Worm (Caenorhabditis elegans): ENCODE measurements around the gene Y37E11B.7.

The Y37E11B.7 gene

ce11 chrIV:3608547-3609222, 8.7 kb upstream of the Y37E11B.7 start:
- TF ChIP-seq ztf-23 (GFP tag; IDR thresholded peaks at IDR 0.05) (no peak), med-1 (GFP tag; optimal IDR thresholded peaks at IDR 0.05; ENCODE audit: insufficient read depth) (no peak), T22C8.4 (GFP tag; IDR thresholded peaks at IDR 0.05) (no peak), klf-2 (GFP tag; conservative IDR thresholded peaks at IDR 0.05) (no peak), ztf-29 (GFP tag; IDR thresholded peaks at IDR 0.05) (no peak), flt-1 (GFP tag; IDR thresholded peaks at IDR 0.05) (no peak), ref-1 (GFP tag; conservative IDR thresholded peaks at IDR 0.05) (no peak), cog-1 (tag; optimal IDR thresholded peaks at IDR 0.05) (no peak)

- no peak for TF ChIP-seq tab-1 (GFP tag; IDR thresholded peaks at IDR 0.05)
- TF ChIP-seq flt-1 (GFP tag; IDR thresholded peaks at IDR 0.05) = no peak
- no peak for TF ChIP-seq cog-1 (tag; optimal IDR thresholded peaks at IDR 0.05)
- no peak for TF ChIP-seq med-1 (GFP tag; optimal IDR thresholded peaks at IDR 0.05; ENCODE audit: insufficient read depth)
- no peak for TF ChIP-seq klf-2 (GFP tag; conservative IDR thresholded peaks at IDR 0.05)
- TF ChIP-seq ref-1 (GFP tag; conservative IDR thresholded peaks at IDR 0.05) = no peak
- TF ChIP-seq ztf-23 (GFP tag; IDR thresholded peaks at IDR 0.05) = no peak
- no peak for TF ChIP-seq ztf-29 (GFP tag; IDR thresholded peaks at IDR 0.05)
- no peak for TF ChIP-seq T22C8.4 (GFP tag; IDR thresholded peaks at IDR 0.05)
Measured at ce11 chrIV:3606285-3606834, 6.4 kb upstream of the Y37E11B.7 start, which contains the start of the genes Y37E11B.10 and kgb-2. Gene Y37E11B.10 (minus strand): TSS chrIV:3606466. Gene kgb-2 (plus strand): TSS chrIV:3606784.

DNA sequence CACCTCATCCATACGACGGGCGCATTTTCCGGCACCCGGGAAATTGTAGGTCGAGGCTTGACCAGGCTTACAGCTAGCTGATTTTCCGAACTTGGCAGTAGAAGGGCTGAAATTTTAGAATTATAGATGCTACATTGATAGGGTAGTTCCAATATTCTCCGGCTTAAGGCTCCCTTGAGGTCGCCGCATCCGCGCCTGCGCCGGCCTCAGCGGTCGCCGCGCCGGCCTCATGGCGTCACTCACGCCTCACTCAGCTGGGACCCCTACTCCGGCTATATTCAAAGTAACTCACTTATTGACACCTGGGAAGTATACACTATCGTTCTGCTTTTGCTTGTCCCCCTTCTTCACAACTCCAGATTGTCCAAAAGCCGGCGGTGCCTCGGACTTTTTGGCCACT, 4.1 kb upstream of the Y37E11B.7 start:
- TF ChIP-seq tab-1 (GFP tag; IDR thresholded peaks at IDR 0.05) (no peak), ztf-29 (GFP tag; IDR thresholded peaks at IDR 0.05) (no peak), med-1 (GFP tag; optimal IDR thresholded peaks at IDR 0.05; ENCODE audit: insufficient read depth) (no peak), ref-1 (GFP tag; conservative IDR thresholded peaks at IDR 0.05) (no peak), ztf-23 (GFP tag; IDR thresholded peaks at IDR 0.05) (no peak), T22C8.4 (GFP tag; IDR thresholded peaks at IDR 0.05) (no peak), cog-1 (tag; optimal IDR thresholded peaks at IDR 0.05) (no peak), flt-1 (GFP tag; IDR thresholded peaks at IDR 0.05) (no peak), klf-2 (GFP tag; conservative IDR thresholded peaks at IDR 0.05) (no peak)

- TF ChIP-seq T22C8.4 (GFP tag; IDR thresholded peaks at IDR 0.05) (no peak), tab-1 (GFP tag; IDR thresholded peaks at IDR 0.05) (no peak), ref-1 (GFP tag; conservative IDR thresholded peaks at IDR 0.05) (no peak), ztf-29 (GFP tag; IDR thresholded peaks at IDR 0.05) (no peak), flt-1 (GFP tag; IDR thresholded peaks at IDR 0.05) (no peak), med-1 (GFP tag; optimal IDR thresholded peaks at IDR 0.05; ENCODE audit: insufficient read depth) (no peak), cog-1 (tag; optimal IDR thresholded peaks at IDR 0.05) (no peak), klf-2 (GFP tag; conservative IDR thresholded peaks at IDR 0.05) (no peak), ztf-23 (GFP tag; IDR thresholded peaks at IDR 0.05) (no peak)
Measured at ce11 chrIV:3601846-3602245, 1.9 kb upstream of the Y37E11B.7 start.

DNA sequence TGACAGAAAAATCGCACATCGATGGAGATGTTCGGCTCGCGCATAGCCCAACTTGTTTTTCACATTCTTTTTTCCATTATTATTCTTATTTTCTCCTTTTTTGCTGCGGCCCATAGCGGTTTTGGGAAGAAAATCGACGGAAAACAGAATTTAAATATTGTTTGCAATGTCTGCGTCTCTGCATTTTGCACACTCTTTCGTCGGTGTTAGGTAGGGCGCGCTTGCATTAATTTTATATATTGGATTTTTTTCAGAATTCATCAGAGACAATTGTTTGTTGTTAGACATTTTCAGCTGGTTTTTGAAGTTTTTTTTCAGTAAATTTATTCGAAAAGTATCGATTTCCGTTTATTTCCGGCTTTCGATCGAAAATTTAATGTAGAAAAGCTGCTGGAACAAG, 838 bp downstream of the Y37E11B.7 start, which contains the start of gene Y37E11B.6:
Gene Y37E11B.6 (minus strand): TSS at position 181 of the 400 bp plus-strand sequence.
- TF ChIP-seq cog-1 (tag; optimal IDR thresholded peaks at IDR 0.05) = no peak
- TF ChIP-seq ref-1 (GFP tag; conservative IDR thresholded peaks at IDR 0.05) = no peak
- no peak for TF ChIP-seq klf-2 (GFP tag; conservative IDR thresholded peaks at IDR 0.05)
- no peak for TF ChIP-seq ztf-23 (GFP tag; IDR thresholded peaks at IDR 0.05)
- no peak for TF ChIP-seq ztf-29 (GFP tag; IDR thresholded peaks at IDR 0.05)
- TF ChIP-seq tab-1 (GFP tag; IDR thresholded peaks at IDR 0.05) = no peak
- no peak for TF ChIP-seq flt-1 (GFP tag; IDR thresholded peaks at IDR 0.05)
- TF ChIP-seq med-1 (GFP tag; optimal IDR thresholded peaks at IDR 0.05; ENCODE audit: insufficient read depth) = no peak
- TF ChIP-seq T22C8.4 (GFP tag; IDR thresholded peaks at IDR 0.05) = no peak

- TF ChIP-seq T22C8.4 (GFP tag; IDR thresholded peaks at IDR 0.05) = no peak
- TF ChIP-seq klf-2 (GFP tag; conservative IDR thresholded peaks at IDR 0.05) = no peak
- TF ChIP-seq med-1 (GFP tag; optimal IDR thresholded peaks at IDR 0.05; ENCODE audit: insufficient read depth) = no peak
- no peak for TF ChIP-seq cog-1 (tag; optimal IDR thresholded peaks at IDR 0.05)
- TF ChIP-seq tab-1 (GFP tag; IDR thresholded peaks at IDR 0.05) = no peak
- no peak for TF ChIP-seq flt-1 (GFP tag; IDR thresholded peaks at IDR 0.05)
- TF ChIP-seq ztf-29 (GFP tag; IDR thresholded peaks at IDR 0.05) = no peak
- TF ChIP-seq ref-1 (GFP tag; conservative IDR thresholded peaks at IDR 0.05) = no peak
- TF ChIP-seq ztf-23 (GFP tag; IDR thresholded peaks at IDR 0.05) = no peak
Measured at ce11 chrIV:3598452-3598851, 1.5 kb downstream of the Y37E11B.7 start, which contains the start of gene Y37E11B.5. Gene Y37E11B.5 (minus strand): TSS chrIV:3598552.

DNA sequence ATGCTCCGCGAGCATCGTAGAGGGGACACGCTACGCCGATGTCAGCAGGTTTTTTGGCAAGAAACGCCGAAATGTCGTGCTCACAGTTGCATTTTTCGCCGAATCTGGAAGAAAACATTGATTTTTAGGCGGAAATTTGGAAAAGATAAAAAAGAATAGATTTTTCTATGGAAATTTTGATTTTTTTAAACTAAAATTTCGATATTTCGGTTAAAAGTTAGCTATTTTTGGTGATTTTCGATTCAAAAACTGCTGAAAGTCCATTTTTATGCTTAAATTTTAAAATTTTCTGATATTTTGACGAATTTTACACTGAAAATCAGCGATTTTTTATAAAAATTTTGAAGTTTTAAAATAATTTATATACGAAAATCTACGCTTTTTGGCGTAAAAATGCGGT, 2.6 kb downstream of the Y37E11B.7 start:
- TF ChIP-seq klf-2 (GFP tag; conservative IDR thresholded peaks at IDR 0.05) (no peak), cog-1 (tag; optimal IDR thresholded peaks at IDR 0.05) (no peak), tab-1 (GFP tag; IDR thresholded peaks at IDR 0.05) (no peak), med-1 (GFP tag; optimal IDR thresholded peaks at IDR 0.05; ENCODE audit: insufficient read depth) (no peak), ztf-23 (GFP tag; IDR thresholded peaks at IDR 0.05) (no peak), ref-1 (GFP tag; conservative IDR thresholded peaks at IDR 0.05) (no peak), flt-1 (GFP tag; IDR thresholded peaks at IDR 0.05) (no peak), T22C8.4 (GFP tag; IDR thresholded peaks at IDR 0.05) (no peak), ztf-29 (GFP tag; IDR thresholded peaks at IDR 0.05) (no peak)

DNA sequence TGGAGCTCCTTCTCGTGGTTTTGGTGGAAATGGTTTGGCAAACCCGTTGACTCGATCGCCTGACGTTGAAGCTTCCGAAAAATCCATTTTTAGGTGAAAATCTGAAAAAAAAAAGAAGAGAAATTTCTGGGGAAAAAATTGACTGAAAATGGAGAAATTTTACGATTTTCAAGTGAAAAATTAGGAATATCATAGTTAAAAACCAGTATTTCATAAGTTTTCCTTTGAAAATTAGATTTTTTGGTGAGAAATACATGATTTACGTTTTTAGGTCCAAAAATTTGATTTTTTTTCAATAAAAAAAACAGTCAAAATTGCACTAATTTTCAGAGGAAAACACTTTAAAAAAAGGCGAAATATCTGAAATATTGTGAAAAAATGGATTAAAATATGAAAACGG, 6.5 kb downstream of the Y37E11B.7 start, which contains the start of gene taf-2:
Gene taf-2 (minus strand): TSS at position 101 of the 400 bp plus-strand sequence.
- TF ChIP-seq T22C8.4 (GFP tag; IDR thresholded peaks at IDR 0.05) (no peak), ztf-23 (GFP tag; IDR thresholded peaks at IDR 0.05) (no peak), klf-2 (GFP tag; conservative IDR thresholded peaks at IDR 0.05) (no peak), cog-1 (tag; optimal IDR thresholded peaks at IDR 0.05) (no peak), tab-1 (GFP tag; IDR thresholded peaks at IDR 0.05) (no peak), ref-1 (GFP tag; conservative IDR thresholded peaks at IDR 0.05) (no peak), ztf-29 (GFP tag; IDR thresholded peaks at IDR 0.05) (no peak), flt-1 (GFP tag; IDR thresholded peaks at IDR 0.05) (no peak), med-1 (GFP tag; optimal IDR thresholded peaks at IDR 0.05; ENCODE audit: insufficient read depth) (no peak)

- TF ChIP-seq flt-1 (GFP tag; IDR thresholded peaks at IDR 0.05) = no peak
- no peak for TF ChIP-seq tab-1 (GFP tag; IDR thresholded peaks at IDR 0.05)
- no peak for TF ChIP-seq ref-1 (GFP tag; conservative IDR thresholded peaks at IDR 0.05)
- no peak for TF ChIP-seq ztf-29 (GFP tag; IDR thresholded peaks at IDR 0.05)
- TF ChIP-seq klf-2 (GFP tag; conservative IDR thresholded peaks at IDR 0.05) = no peak
- no peak for TF ChIP-seq ztf-23 (GFP tag; IDR thresholded peaks at IDR 0.05)
- no peak for TF ChIP-seq T22C8.4 (GFP tag; IDR thresholded peaks at IDR 0.05)
- TF ChIP-seq cog-1 (tag; optimal IDR thresholded peaks at IDR 0.05) = no peak
- TF ChIP-seq med-1 (GFP tag; optimal IDR thresholded peaks at IDR 0.05; ENCODE audit: insufficient read depth) = no peak
Measured at ce11 chrIV:3590821-3591220, 9.1 kb downstream of the Y37E11B.7 start.
